Fruit fly (Drosophila melanogaster): ENCODE results near the gene Drsl6.

Drsl6 gene

dm6 chr3L:3376551-3376950 is 40.3 kb upstream of the Drsl6 start, which contains the start of gene CG12012 (continued):
- peak; percentile 68 for TF ChIP-seq CG13287 (GFP tag; IDR thresholded peaks at IDR 0.05; ENCODE audit: partially characterized antibody)
- TF ChIP-seq psq (GFP tag; optimal IDR thresholded peaks at IDR 0.05), result no peak
- peak; percentile 85 for TF ChIP-seq E2f2 (GFP tag; IDR thresholded peaks at IDR 0.05)
- TF ChIP-seq pzg (GFP tag; optimal IDR thresholded peaks at IDR 0.05), result peak; percentile 18
- no peak for TF ChIP-seq toy (GFP tag; IDR thresholded peaks at IDR 0.05)
- no peak for TF ChIP-seq CG2889 (GFP tag; IDR thresholded peaks at IDR 0.05)
- no peak for TF ChIP-seq tgo (GFP tag; IDR thresholded peaks at IDR 0.05)
- TF ChIP-seq Scr (GFP tag; IDR thresholded peaks at IDR 0.05; ENCODE audit: partially characterized antibody), result peak; percentile 58
- peak; percentile 28 for TF ChIP-seq stwl (tag; optimal IDR thresholded peaks at IDR 0.05)
- TF ChIP-seq YL-1 (GFP tag; optimal IDR thresholded peaks at IDR 0.05), result peak; percentile 10
- peak; percentile 45 for TF ChIP-seq BEAF-32 (GFP tag; optimal IDR thresholded peaks at IDR 0.05)
- TF ChIP-seq HLH4C (GFP tag; IDR thresholded peaks at IDR 0.05; ENCODE audit: partially characterized antibody), result peak; percentile 63
- TF ChIP-seq gcm (GFP tag; optimal IDR thresholded peaks at IDR 0.05), result no peak
- TF ChIP-seq amos (GFP tag; IDR thresholded peaks at IDR 0.05; ENCODE audit: partially characterized antibody), result peak; percentile 50; the same call in 1 of the 2 replicates
- peak; percentile 37; the same call in 1 of the 2 replicates for TF ChIP-seq unc-4 (GFP tag; IDR thresholded peaks at IDR 0.05; ENCODE audit: partially characterized antibody)
- TF ChIP-seq Dp (GFP tag; optimal IDR thresholded peaks at IDR 0.05), result peak; percentile 80
- peak; percentile 62 for TF ChIP-seq Dref (GFP tag; IDR thresholded peaks at IDR 0.05)
- TF ChIP-seq CG2116 (GFP tag; optimal IDR thresholded peaks at IDR 0.05), result peak; percentile 41
- TF ChIP-seq Stat92E (GFP tag; optimal IDR thresholded peaks at IDR 0.05), result no peak
- 0 out of 2 replicates have a peak, but pooled peaks have one; percentile 14 for TF ChIP-seq CG2129 (GFP tag; IDR thresholded peaks at IDR 0.05; ENCODE audit: partially characterized antibody)
- TF ChIP-seq Doc3 (GFP tag; IDR thresholded peaks at IDR 0.05; ENCODE audit: partially characterized antibody), result peak; percentile 38; the same call in 1 of the 3 replicates
- TF ChIP-seq exex (tag; optimal IDR thresholded peaks at IDR 0.05), result no peak
- peak; percentile 89 for TF ChIP-seq CG3995 (GFP tag; optimal IDR thresholded peaks at IDR 0.05)
- no peak for TF ChIP-seq CG15011 (GFP tag; optimal IDR thresholded peaks at IDR 0.05)
- no peak for TF ChIP-seq Adf1 (GFP tag; IDR thresholded peaks at IDR 0.05)
- TF ChIP-seq Bgb (GFP tag; IDR thresholded peaks at IDR 0.05; ENCODE audit: partially characterized antibody), result peak; percentile 57
- TF ChIP-seq chinmo (GFP tag; IDR thresholded peaks at IDR 0.05; ENCODE audit: partially characterized antibody), result 0 out of 4 replicates have a peak, but pooled peaks have one; percentile 20
- peak; percentile 55; the same call in 1 of the 2 replicates for TF ChIP-seq nerfin-2 (GFP tag; IDR thresholded peaks at IDR 0.05; ENCODE audit: partially characterized antibody)
- peak; percentile 62 for TF ChIP-seq Ets65A (GFP tag)
- TF ChIP-seq tna (GFP tag; IDR thresholded peaks at IDR 0.05; ENCODE audit: partially characterized antibody), result peak; percentile 51; the same call in 1 of the 2 replicates
- no peak for TF ChIP-seq CG3281 (GFP tag; optimal IDR thresholded peaks at IDR 0.05)
- TF ChIP-seq hbn (GFP tag; IDR thresholded peaks at IDR 0.05; ENCODE audit: partially characterized antibody), result peak; percentile 39; the same call in 1 of the 2 replicates
- peak; percentile 43; the same call in 1 of the 2 replicates for TF ChIP-seq MBD-R2 (GFP tag; IDR thresholded peaks at IDR 0.05)
- TF ChIP-seq mld (GFP tag; IDR thresholded peaks at IDR 0.05; ENCODE audit: partially characterized antibody), result no peak
- peak; percentile 10 to 83 for TF ChIP-seq crp (GFP tag; optimal IDR thresholded peaks at IDR 0.05)
- TF ChIP-seq CG6791 (GFP tag; IDR thresholded peaks at IDR 0.05; ENCODE audit: partially characterized antibody), result peak; percentile 58; the same call in 2 of the 3 replicates
- TF ChIP-seq crol (GFP tag; IDR thresholded peaks at IDR 0.05), result no peak
- peak; percentile 59; the same call in 1 of the 3 replicates for TF ChIP-seq CG34224 (GFP tag; IDR thresholded peaks at IDR 0.05; ENCODE audit: partially characterized antibody)
- no peak for TF ChIP-seq Ssrp (tag; optimal IDR thresholded peaks at IDR 0.05)
- TF ChIP-seq Neu2 (GFP tag; optimal IDR thresholded peaks at IDR 0.05; ENCODE audit: borderline replicate concordance), result peak; percentile 47

All from whole organism, embryonic.